Fruit fly (Drosophila melanogaster) whole organism, embryonic: ENCODE measurements around the gene TwdlL.
A peak's percentile ranks its signal among the peaks of the same experiment; 100 is the strongest.

Source experiments
- Atf-2 ChIP-seq: fragments of 200-800 bp; sonication (Bioruptor generic); optimal IDR thresholded peaks from 2 replicates; lab custom pipeline; 2016; ENCODE audit warnings: missing biosample characterization, missing genetic modification characterization
- Awh ChIP-seq: fragments of 200-800 bp; sonication (Bioruptor generic); IDR thresholded peaks from 2 replicates; pipeline ENCODE4, ENCODE4 v1.3.6; 2022; ENCODE audit warnings: missing biosample characterization, missing genetic modification characterization
- B-H2 ChIP-seq: fragments of 200-800 bp; sonication (Bioruptor generic); optimal IDR thresholded peaks from 2 replicates; lab custom pipeline; 2018; ENCODE audit warnings: missing biosample characterization, mild to moderate bottlenecking, missing genetic modification characterization
- Blimp-1 ChIP-seq: fragments of 200-800 bp; sonication (Bioruptor generic); optimal IDR thresholded peaks from 3 replicates; lab custom pipeline; 2018; ENCODE audit warnings: missing biosample characterization, missing genetic modification characterization, mild to moderate bottlenecking, moderate library complexity, missing genetic modification reagents
- CG10959 ChIP-seq: fragments of 200-800 bp; sonication (Bioruptor generic); IDR thresholded peaks from 2 replicates; pipeline ENCODE4 v1.3.6; 2022; ENCODE audit warnings: missing biosample characterization, missing genetic modification characterization
- CG11093 ChIP-seq: fragments of 200-800 bp; sonication (Bioruptor generic); IDR thresholded peaks from 3 replicates; pipeline ENCODE4 v1.3.6; 2022; ENCODE audit warnings: missing biosample characterization, missing genetic modification characterization
- CG11695 ChIP-seq: fragments of 200-800 bp; sonication (Bioruptor generic); IDR thresholded peaks from 3 replicates; pipeline ENCODE4 v1.3.6; 2022; ENCODE audit warnings: missing biosample characterization, missing genetic modification characterization
- CG12744 ChIP-seq: fragments of 200-800 bp; sonication (Bioruptor generic); optimal IDR thresholded peaks from 2 replicates; lab custom pipeline; 2016; ENCODE audit warnings: missing biosample characterization, missing genetic modification characterization
- CG12769 ChIP-seq: fragments of 200-800 bp; sonication (Bioruptor generic); optimal IDR thresholded peaks from 2 replicates; lab custom pipeline; 2019; ENCODE audit warnings: missing biosample characterization, mild to moderate bottlenecking, missing genetic modification characterization, moderate library complexity
- CG15479 ChIP-seq: fragments of 200-800 bp; sonication (Bioruptor generic); optimal IDR thresholded peaks from 3 replicates; lab custom pipeline; 2019; ENCODE audit warnings: missing biosample characterization, mild to moderate bottlenecking, missing genetic modification characterization, moderate library complexity
- CG15696 ChIP-seq: fragments of 200-800 bp; sonication (Bioruptor generic); optimal IDR thresholded peaks from 2 replicates; lab custom pipeline; 2019; ENCODE audit warnings: missing biosample characterization, mild to moderate bottlenecking, missing genetic modification characterization, moderate library complexity
- CG1602 ChIP-seq: fragments of 200-800 bp; sonication (Bioruptor generic); optimal IDR thresholded peaks from 3 replicates; lab custom pipeline; 2016; ENCODE audit warnings: missing biosample characterization, missing genetic modification characterization
- CG1647 ChIP-seq: fragments of 200-800 bp; sonication (Bioruptor generic); optimal IDR thresholded peaks from 3 replicates; lab custom pipeline; 2016; ENCODE audit warnings: missing biosample characterization, missing genetic modification characterization
- CG2875 ChIP-seq: fragments of 200-800 bp; sonication (Bioruptor generic); optimal IDR thresholded peaks from 2 replicates; lab custom pipeline; 2017; ENCODE audit warnings: missing biosample characterization, mild to moderate bottlenecking, missing genetic modification characterization, missing genetic modification reagents
- CG31441 ChIP-seq: fragments of 200-800 bp; sonication (Bioruptor generic); IDR thresholded peaks from 2 replicates; pipeline ENCODE4 v1.3.6; 2022; ENCODE audit warnings: missing biosample characterization, missing genetic modification characterization
- CG4424 ChIP-seq: fragments of 200-800 bp; sonication (Bioruptor generic); optimal IDR thresholded peaks from 3 replicates; lab custom pipeline; 2016; ENCODE audit warnings: missing biosample characterization, missing genetic modification characterization
- CG6175 ChIP-seq: fragments of 200-800 bp; sonication (Bioruptor generic); IDR thresholded peaks from 3 replicates; pipeline ENCODE4 v1.3.6; 2022; ENCODE audit warnings: missing biosample characterization, missing genetic modification characterization
- CG6791 ChIP-seq: fragments of 200-800 bp; sonication (Bioruptor generic); IDR thresholded peaks from 3 replicates; pipeline ENCODE4 v1.3.6; 2022; ENCODE audit warnings: missing biosample characterization, missing genetic modification characterization; ENCODE audit not compliant: partially characterized antibody
- CG7556 ChIP-seq: fragments of 200-800 bp; sonication (Bioruptor generic); optimal IDR thresholded peaks from 2 replicates; lab custom pipeline; 2017; ENCODE audit warnings: missing biosample characterization, mild to moderate bottlenecking, missing genetic modification characterization
- CG8924 ChIP-seq: fragments of 200-800 bp; optimal IDR thresholded peaks from 3 replicates; lab custom pipeline; 2019; ENCODE audit warnings: missing biosample characterization, mild to moderate bottlenecking, missing genetic modification characterization, moderate library complexity
- CG9932 ChIP-seq: fragments of 200-800 bp; sonication (Bioruptor generic); IDR thresholded peaks from 2 replicates; pipeline ENCODE4 v1.3.6; 2022; ENCODE audit warnings: missing biosample characterization, missing genetic modification characterization
- CrebB ChIP-seq: fragments of 200-800 bp; sonication (Bioruptor generic); optimal IDR thresholded peaks from 3 replicates; lab custom pipeline; 2018; ENCODE audit warnings: missing biosample characterization, mild to moderate bottlenecking, missing genetic modification characterization
- H2.0 ChIP-seq: fragments of 200-800 bp; sonication (Bioruptor generic); IDR thresholded peaks from 2 replicates; pipeline ENCODE4 v1.3.6; 2022; ENCODE audit warnings: missing biosample characterization, missing genetic modification characterization
- HHEX ChIP-seq: fragments of 200-800 bp; sonication (Bioruptor generic); optimal IDR thresholded peaks from 3 replicates; lab custom pipeline; 2017; ENCODE audit warnings: missing biosample characterization, mild to moderate bottlenecking, missing genetic modification characterization, missing genetic modification reagents
- Hr78 ChIP-seq, 2 experiments: fragments of 200-800 bp in 1 of 2; fragments of >200 bp in 1 of 2; sonication (Bioruptor generic) in 1 of 2; optimal IDR thresholded peaks; 2 replicates each; lab custom pipeline; 2017 to 2019; ENCODE audit warnings: missing biosample characterization in 2 of 2, missing genetic modification characterization in 2 of 2, mild to moderate bottlenecking in 1 of 2, moderate library complexity in 1 of 2
- MESR4 ChIP-seq: fragments of 200-800 bp; sonication (Bioruptor generic); optimal IDR thresholded peaks from 2 replicates; lab custom pipeline; 2018; ENCODE audit warnings: missing biosample characterization, mild to moderate bottlenecking, missing genetic modification characterization, moderate library complexity
- Med ChIP-seq: fragments of 200-800 bp; sonication (Bioruptor generic); peaks from one replicate; lab custom pipeline; 2016; ENCODE audit warnings: missing biosample characterization, missing genetic modification characterization, mild to moderate bottlenecking, inconsistent platforms, moderate library complexity
- Ravus ChIP-seq: fragments of 200-800 bp; sonication (Bioruptor generic); IDR thresholded peaks from 2 replicates; pipeline ENCODE4 v1.3.6; 2022; ENCODE audit warnings: missing biosample characterization, missing genetic modification characterization
- Sry-δ ChIP-seq: fragments of 200-800 bp; sonication (Bioruptor generic); optimal IDR thresholded peaks from 2 replicates; lab custom pipeline; 2016; ENCODE audit warnings: missing biosample characterization, missing genetic modification characterization
- Ssrp ChIP-seq: fragments of 200-800 bp; sonication (Bioruptor generic); optimal IDR thresholded peaks from 2 replicates; lab custom pipeline; 2018; ENCODE audit warnings: missing biosample characterization, mild to moderate bottlenecking, missing genetic modification characterization, moderate library complexity
- cas ChIP-seq: fragments of 200-800 bp; sonication (Bioruptor generic); IDR thresholded peaks from 2 replicates; pipeline ENCODE4 v1.3.6; 2022; ENCODE audit warnings: missing biosample characterization, missing genetic modification characterization
- caup ChIP-seq: fragments of 200-800 bp; sonication (Bioruptor generic); optimal IDR thresholded peaks from 3 replicates; lab custom pipeline; 2017; ENCODE audit warnings: missing biosample characterization, mild to moderate bottlenecking, missing genetic modification characterization, moderate library complexity; ENCODE audit not compliant: severe bottlenecking
- chif ChIP-seq, 2 experiments: fragments of 200-800 bp; sonication (Bioruptor generic); optimal IDR thresholded peaks; 3 replicates each; lab custom pipeline; 2016; ENCODE audit warnings: missing biosample characterization in 2 of 2, missing genetic modification characterization in 2 of 2
- chinmo ChIP-seq: fragments of 200-800 bp; sonication (Bioruptor generic); IDR thresholded peaks from 4 replicates; pipeline ENCODE4 v1.3.6; 2022; ENCODE audit warnings: missing biosample characterization, missing genetic modification characterization; ENCODE audit not compliant: partially characterized antibody
- crc ChIP-seq: fragments of 200-800 bp; sonication (Bioruptor generic); optimal IDR thresholded peaks from 2 replicates; lab custom pipeline; 2016; ENCODE audit warnings: missing biosample characterization, missing genetic modification characterization
- crp ChIP-seq, 2 experiments: fragments of 200-800 bp; sonication (Bioruptor generic); optimal IDR thresholded peaks; 2 replicates in 1 of 2; 3 replicates in 1 of 2; lab custom pipeline; 2017; ENCODE audit warnings: missing biosample characterization in 2 of 2, missing genetic modification characterization in 2 of 2, mild to moderate bottlenecking in 1 of 2, moderate library complexity in 1 of 2
- fru ChIP-seq: fragments of >200 bp; optimal IDR thresholded peaks from 2 replicates; lab custom pipeline; 2017
- ind ChIP-seq: fragments of 200-800 bp; sonication (Bioruptor generic); optimal IDR thresholded peaks from 3 replicates; lab custom pipeline; 2016; ENCODE audit warnings: missing biosample characterization, missing genetic modification characterization
- nom ChIP-seq: fragments of 200-800 bp; sonication (Bioruptor generic); optimal IDR thresholded peaks from 2 replicates; lab custom pipeline; 2017; ENCODE audit warnings: missing biosample characterization, missing genetic modification characterization, mild to moderate bottlenecking, moderate library complexity, missing genetic modification reagents
- oc ChIP-seq: fragments of 200-800 bp; sonication (Bioruptor generic); optimal IDR thresholded peaks from 2 replicates; lab custom pipeline; 2018; ENCODE audit warnings: missing biosample characterization, mild to moderate bottlenecking, missing genetic modification characterization, moderate library complexity
- pros ChIP-seq: fragments of 200-800 bp; sonication (Bioruptor generic); optimal IDR thresholded peaks from 3 replicates; lab custom pipeline; 2019; ENCODE audit warnings: missing biosample characterization, mild to moderate bottlenecking, missing genetic modification characterization, moderate library complexity
- pzg ChIP-seq: fragments of 200-800 bp; sonication (Bioruptor generic); optimal IDR thresholded peaks from 3 replicates; lab custom pipeline; 2018; ENCODE audit warnings: missing biosample characterization, mild to moderate bottlenecking, missing genetic modification characterization, moderate library complexity
- sd ChIP-seq: fragments of 200-800 bp; sonication (Bioruptor generic); optimal IDR thresholded peaks from 3 replicates; lab custom pipeline; 2018; ENCODE audit warnings: missing biosample characterization, mild to moderate bottlenecking, missing genetic modification characterization, moderate library complexity
- seq ChIP-seq: fragments of 200-800 bp; sonication (Bioruptor generic); IDR thresholded peaks from 2 replicates; pipeline ENCODE4 v1.3.6; 2022; ENCODE audit warnings: missing biosample characterization, missing genetic modification characterization
- shn ChIP-seq: fragments of 200-800 bp; sonication (Bioruptor generic); optimal IDR thresholded peaks from 3 replicates; lab custom pipeline; 2016; ENCODE audit warnings: missing biosample characterization, missing genetic modification characterization
- slou ChIP-seq: fragments of 200-800 bp; sonication (Bioruptor generic); optimal IDR thresholded peaks from 3 replicates; lab custom pipeline; 2016; ENCODE audit warnings: missing biosample characterization, missing genetic modification characterization
- sr ChIP-seq: fragments of 200-800 bp; sonication (Bioruptor generic); IDR thresholded peaks from 3 replicates; pipeline ENCODE4 v1.3.6; 2022; ENCODE audit warnings: missing biosample characterization, missing genetic modification characterization
- ttk ChIP-seq: fragments of 200-800 bp; sonication (Bioruptor generic); IDR thresholded peaks from 2 replicates; pipeline ENCODE4 v2.1.2; 2022; ENCODE audit warnings: missing biosample characterization, missing genetic modification characterization
- vvl ChIP-seq: fragments of 200-800 bp; sonication (Bioruptor generic); IDR thresholded peaks from 2 replicates; pipeline ENCODE4 v1.3.6; 2022; ENCODE audit warnings: missing biosample characterization, missing genetic modification characterization
- z ChIP-seq: fragments of 200-800 bp; sonication (Bioruptor generic); IDR thresholded peaks from 3 replicates; pipeline ENCODE4 v1.3.6; 2022; ENCODE audit warnings: missing biosample characterization, missing genetic modification characterization

The TwdlL gene

DNA sequence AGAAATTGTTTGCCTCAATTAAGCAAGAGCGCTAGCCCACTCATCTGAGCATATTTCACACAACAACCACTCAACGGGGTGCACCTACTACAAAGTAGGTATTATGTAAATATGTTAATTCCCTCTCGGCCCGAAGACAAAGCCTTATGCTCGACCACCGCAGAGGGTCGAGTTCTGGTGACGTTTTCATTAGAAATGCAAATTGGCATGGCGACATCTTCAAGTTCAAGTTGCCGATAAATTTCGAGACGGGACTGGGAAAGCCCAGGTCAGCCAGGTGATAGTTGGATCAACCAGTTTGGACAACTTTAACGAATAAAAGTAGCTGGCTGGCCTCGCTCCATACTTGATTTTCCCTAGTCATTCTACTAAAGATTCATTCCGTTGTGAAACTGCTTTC is 10.0 kb downstream of the TwdlL start:
- TF ChIP-seq CG8924 (no peak), sr (GFP tag; lab: Robert Waterston, UW) (peak; percentile 42; the same call in 1 of the 3 replicates), CG12744 (GFP tag; lab: Kevin White, UChicago) (no peak), CG6791 (GFP tag; lab: Robert Waterston, UW) (no peak), CG31441 (GFP tag; lab: Robert Waterston, UW) (no peak), Ssrp (tag; lab: Kevin White, UChicago) (no peak), CG1602 (GFP tag; lab: Kevin White, UChicago) (no peak), crp (GFP tag; optimal IDR thresholded peaks at IDR 0.05; lab: Kevin White, UChicago) (no peak), slou (no peak), B-H2 (GFP tag; lab: Kevin White, UChicago) (no peak), CG2875 (GFP tag; lab: Kevin White, UChicago) (no peak), ttk (GFP tag; lab: Robert Waterston, UW) (no peak), seq (GFP tag; lab: Robert Waterston, UW) (no peak), H2.0 (GFP tag; lab: Robert Waterston, UW) (no peak), CG11093 (no peak), Awh (GFP tag; lab: Robert Waterston, UW) (0 out of 2 replicates have a peak, but pooled peaks have one; percentile 28), chinmo (GFP tag; lab: Robert Waterston, UW) (peak; percentile 81; the same call in 2 of the 4 replicates), Ravus (GFP tag; lab: Robert Waterston, UW) (no peak), MESR4 (no peak), HHEX (GFP tag; lab: Kevin White, UChicago) (no peak), CG11695 (GFP tag; lab: Robert Waterston, UW) (no peak), chif (GFP tag; optimal IDR thresholded peaks at IDR 0.05; lab: Kevin White, UChicago) (no peak), Blimp-1 (GFP tag; lab: Kevin White, UChicago) (no peak), CG10959 (GFP tag; lab: Robert Waterston, UW) (no peak), Atf-2 (GFP tag; lab: Kevin White, UChicago) (no peak), pzg (GFP tag; lab: Kevin White, UChicago) (no peak), ind (GFP tag; lab: Kevin White, UChicago) (no peak), Sry-δ (GFP tag; lab: Kevin White, UChicago) (no peak), nom (no peak), pros (peak; percentile 67), Med (no peak), shn (GFP tag; lab: Kevin White, UChicago) (no peak), CG15479 (no peak), caup (GFP tag; lab: Kevin White, UChicago) (no peak), sd (tag; lab: Kevin White, UChicago) (no peak), CG12769 (peak; percentile 88), CG15696 (tag; lab: Kevin White, UChicago) (no peak), CG4424 (GFP tag; lab: Kevin White, UChicago) (no peak), vvl (GFP tag; lab: Robert Waterston, UW) (peak; percentile 72; the same call in 1 of the 2 replicates), CrebB (tag; lab: Kevin White, UChicago) (no peak), CG1647 (GFP tag; lab: Kevin White, UChicago) (no peak), CG7556 (no peak), crc (no peak), CG6175 (GFP tag; lab: Robert Waterston, UW) (no peak), fru (lab: Kevin White, UChicago) (no peak), cas (GFP tag; lab: Robert Waterston, UW) (no peak), CG9932 (GFP tag; lab: Robert Waterston, UW) (no peak), Hr78 (GFP tag; optimal IDR thresholded peaks at IDR 0.05; lab: Kevin White, UChicago) (peak in 1 of 2 experiments; percentile 50), oc (tag; lab: Kevin White, UChicago) (peak; percentile 41), z (GFP tag; lab: Robert Waterston, UW) (no peak)
